Fruit fly (Drosophila melanogaster) whole organism, wandering third instar larva: ENCODE results near the gene Hip14.
A peak's percentile ranks its signal among the peaks of the same experiment; 100 is the strongest.

Source experiments
- Abd-B ChIP-seq: fragments of >200 bp; optimal IDR thresholded peaks from 2 replicates; lab custom pipeline; 2017; ENCODE audit warnings: missing biosample characterization, missing genetic modification characterization
- Dif ChIP-seq: fragments of 200-275, 200-300 bp; sonication (Bioruptor generic); optimal IDR thresholded peaks from 2 replicates; lab custom pipeline; 2018; ENCODE audit warnings: missing biosample characterization, missing genetic modification characterization; ENCODE audit not compliant: partially characterized antibody
- Hr78 ChIP-seq: fragments of >200 bp; optimal IDR thresholded peaks from 2 replicates; lab custom pipeline; 2017; ENCODE audit warnings: missing biosample characterization, missing genetic modification characterization
- dmrt93B ChIP-seq: fragments of 200-800 bp; sonication (Bioruptor generic); optimal IDR thresholded peaks from 2 replicates; lab custom pipeline; 2018; ENCODE audit warnings: missing biosample characterization, mild to moderate bottlenecking, missing genetic modification characterization
- dsf ChIP-seq: sonication (Bioruptor generic); optimal IDR thresholded peaks from 2 replicates; lab custom pipeline; 2016; ENCODE audit warnings: missing biosample characterization, missing genetic modification characterization, borderline replicate concordance
- fru ChIP-seq: fragments of 200-800 bp; sonication (Bioruptor generic); optimal IDR thresholded peaks from 3 replicates; lab custom pipeline; 2016; ENCODE audit warnings: missing biosample characterization, mild to moderate bottlenecking, missing genetic modification characterization
- h ChIP-seq: fragments of 200-800 bp; sonication (Bioruptor generic); optimal IDR thresholded peaks from 3 replicates; lab custom pipeline; 2016; ENCODE audit warnings: missing biosample characterization, mild to moderate bottlenecking, missing genetic modification characterization
- psq ChIP-seq: fragments of 200-800 bp; sonication (Bioruptor generic); optimal IDR thresholded peaks from 3 replicates; lab custom pipeline; 2017; ENCODE audit warnings: missing biosample characterization, mild to moderate bottlenecking, missing genetic modification characterization, moderate library complexity
- usp ChIP-seq: fragments of >200 bp; optimal IDR thresholded peaks from 2 replicates; lab custom pipeline; 2017; ENCODE audit warnings: missing biosample characterization, missing genetic modification characterization

dm6 chr3L:16002116-16002716 is 14.2 kb downstream of the Hip14 start:
- TF ChIP-seq h: no peak
- TF ChIP-seq psq (GFP tag; lab: Kevin White, UChicago): peak; percentile 12
- no peak for TF ChIP-seq dmrt93B (GFP tag; lab: Kevin White, UChicago)
- no peak for TF ChIP-seq Abd-B (GFP tag; lab: Kevin White, UChicago)
- TF ChIP-seq usp (GFP tag; lab: Kevin White, UChicago): no peak
- peak; percentile 34 for TF ChIP-seq fru (GFP tag; lab: Kevin White, UChicago)
- no peak for TF ChIP-seq dsf (GFP tag; lab: Kevin White, UChicago)
- TF ChIP-seq Hr78 (GFP tag; lab: Kevin White, UChicago): no peak
- TF ChIP-seq Dif (GFP tag; lab: Kevin White, UChicago): no peak
